Fruit fly (Drosophila melanogaster): ENCODE measurements around the gene Ugt35C1.

DNA sequence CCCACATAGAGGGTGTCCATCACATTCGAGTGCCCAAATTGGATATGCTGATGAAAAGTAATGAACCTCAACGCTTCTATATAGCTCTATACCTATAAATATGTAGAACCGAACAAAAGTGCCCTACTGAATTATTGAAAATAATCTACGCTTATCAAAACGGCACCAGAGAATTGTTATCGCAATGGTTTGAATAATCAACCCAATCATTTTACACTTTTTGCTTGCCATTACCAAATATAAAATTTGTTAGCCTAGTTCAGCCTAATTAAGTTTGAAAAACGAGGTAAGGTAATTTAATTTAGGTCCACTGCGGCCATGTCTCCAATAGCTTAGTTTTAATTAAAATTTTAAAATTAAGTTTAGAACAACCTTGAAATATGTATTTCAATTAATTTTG is 47.6 kb upstream of the Ugt35C1 start:
- TF ChIP-seq H15 (GFP tag; IDR thresholded peaks at IDR 0.05) (no peak), psq (GFP tag; optimal IDR thresholded peaks at IDR 0.05) (no peak), CG7271 (tag; optimal IDR thresholded peaks at IDR 0.05) (no peak), CG8478 (optimal IDR thresholded peaks at IDR 0.05) (no peak), lov (optimal IDR thresholded peaks at IDR 0.05) (no peak), lov (GFP tag; IDR thresholded peaks at IDR 0.05) (no peak), Dip2 (GFP tag; IDR thresholded peaks at IDR 0.05) (no peak), CG31365 (tag; optimal IDR thresholded peaks at IDR 0.05) (no peak), CG8359 (GFP tag; optimal IDR thresholded peaks at IDR 0.05; ENCODE audit: borderline replicate concordance) (no peak)
